Fruit fly (Drosophila melanogaster) whole organism, embryonic: Measurements from ENCODE around the gene bsf.

ENCODE experiments used
- ATbp ChIP-seq: fragments of 200-800 bp; sonication (Bioruptor generic); optimal IDR thresholded peaks from 2 replicates; lab custom pipeline; 2017; ENCODE audit warnings: missing biosample characterization, mild to moderate bottlenecking, missing genetic modification characterization, missing genetic modification reagents
- Antp ChIP-seq: fragments of 200-800 bp; sonication (Bioruptor generic); optimal IDR thresholded peaks from 3 replicates; lab custom pipeline; 2016; ENCODE audit warnings: missing biosample characterization, missing genetic modification characterization
- CG1024 ChIP-seq: fragments of 200-800 bp; sonication (Bioruptor generic); IDR thresholded peaks from 2 replicates; pipeline ENCODE4 v1.3.6; 2022; ENCODE audit warnings: missing biosample characterization, missing genetic modification characterization
- CG10274 ChIP-seq: fragments of 200-800 bp; sonication (Bioruptor generic); optimal IDR thresholded peaks from 3 replicates; lab custom pipeline; 2017; ENCODE audit warnings: missing biosample characterization, mild to moderate bottlenecking, missing genetic modification characterization
- CG10431 ChIP-seq: fragments of 200-800 bp; sonication (Bioruptor generic); optimal IDR thresholded peaks from 3 replicates; lab custom pipeline; 2018; ENCODE audit warnings: missing biosample characterization, mild to moderate bottlenecking, missing genetic modification characterization
- CG12744 ChIP-seq: fragments of 200-800 bp; sonication (Bioruptor generic); optimal IDR thresholded peaks from 2 replicates; lab custom pipeline; 2016; ENCODE audit warnings: missing biosample characterization, missing genetic modification characterization
- CG12942 ChIP-seq: fragments of 200-800 bp; sonication (Bioruptor generic); optimal IDR thresholded peaks from 3 replicates; lab custom pipeline; 2016; ENCODE audit warnings: missing biosample characterization, missing genetic modification characterization
- CG14050 ChIP-seq: fragments of 200-800 bp; sonication (Bioruptor generic); IDR thresholded peaks from 3 replicates; pipeline ENCODE4 v1.3.6; 2022; ENCODE audit warnings: missing biosample characterization, missing genetic modification characterization
- CG15601 ChIP-seq: fragments of 200-800 bp; sonication (Bioruptor generic); optimal IDR thresholded peaks from 3 replicates; lab custom pipeline; 2019; ENCODE audit warnings: missing biosample characterization, mild to moderate bottlenecking, missing genetic modification characterization, moderate library complexity
- CG17328 ChIP-seq: fragments of 200-800 bp; sonication (Bioruptor generic); IDR thresholded peaks from 2 replicates; pipeline ENCODE4 v1.3.6; 2022; ENCODE audit warnings: missing biosample characterization, missing genetic modification characterization
- CG18011 ChIP-seq: fragments of 200-800 bp; sonication (Bioruptor generic); optimal IDR thresholded peaks from 2 replicates; lab custom pipeline; 2017; ENCODE audit warnings: missing biosample characterization, missing genetic modification characterization, mild to moderate bottlenecking, moderate library complexity, missing genotype
- CG18476 ChIP-seq: fragments of 200-800 bp; sonication (Bioruptor generic); optimal IDR thresholded peaks from 2 replicates; lab custom pipeline; 2016; ENCODE audit warnings: missing biosample characterization, mild to moderate bottlenecking, missing genetic modification characterization
- CG2120 ChIP-seq: fragments of 200-800 bp; sonication (Bioruptor generic); optimal IDR thresholded peaks from 3 replicates; lab custom pipeline; 2016; ENCODE audit warnings: missing biosample characterization, missing genetic modification characterization
- CG2875 ChIP-seq: fragments of 200-800 bp; sonication (Bioruptor generic); optimal IDR thresholded peaks from 2 replicates; lab custom pipeline; 2017; ENCODE audit warnings: missing biosample characterization, mild to moderate bottlenecking, missing genetic modification characterization, missing genetic modification reagents
- CG3065 ChIP-seq: fragments of 200-800 bp; sonication (Bioruptor generic); optimal IDR thresholded peaks from 2 replicates; lab custom pipeline; 2016; ENCODE audit warnings: missing biosample characterization, missing genetic modification characterization
- CG6175 ChIP-seq: fragments of 200-800 bp; sonication (Bioruptor generic); IDR thresholded peaks from 3 replicates; pipeline ENCODE4 v1.3.6; 2022; ENCODE audit warnings: missing biosample characterization, missing genetic modification characterization
- CG6272 ChIP-seq: fragments of 200-800 bp; sonication (Bioruptor generic); IDR thresholded peaks from 2 replicates; pipeline ENCODE4 v1.3.6; 2022; ENCODE audit warnings: missing biosample characterization, missing genetic modification characterization
- CG6683 ChIP-seq: fragments of 200-800 bp; sonication (Bioruptor generic); optimal IDR thresholded peaks from 2 replicates; lab custom pipeline; 2017; ENCODE audit warnings: missing biosample characterization, mild to moderate bottlenecking, missing genetic modification characterization, missing genetic modification reagents
- CG7839 ChIP-seq: fragments of 200-800 bp; sonication (Bioruptor generic); optimal IDR thresholded peaks from 3 replicates; lab custom pipeline; 2018; ENCODE audit warnings: missing biosample characterization, mild to moderate bottlenecking, missing genetic modification characterization, moderate library complexity
- CG9727 ChIP-seq: fragments of 200-800 bp; sonication (Bioruptor generic); optimal IDR thresholded peaks from 3 replicates; lab custom pipeline; 2017; ENCODE audit warnings: missing biosample characterization, mild to moderate bottlenecking, missing genetic modification characterization
- CG9817 ChIP-seq: fragments of 200-800 bp; sonication (Bioruptor generic); optimal IDR thresholded peaks from 2 replicates; lab custom pipeline; 2018; ENCODE audit warnings: missing biosample characterization, mild to moderate bottlenecking, missing genetic modification characterization, moderate library complexity
- Doc2 ChIP-seq: fragments of 200-800 bp; sonication (Bioruptor generic); IDR thresholded peaks from 2 replicates; pipeline ENCODE4 v1.3.6; 2022; ENCODE audit warnings: missing biosample characterization, missing genetic modification characterization
- Doc3 ChIP-seq: fragments of 200-800 bp; sonication (Bioruptor generic); IDR thresholded peaks from 3 replicates; pipeline ENCODE4 v1.3.6; 2022; ENCODE audit warnings: missing biosample characterization, missing genetic modification characterization; ENCODE audit not compliant: partially characterized antibody
- Dp ChIP-seq: fragments of 200-800 bp; sonication (Bioruptor generic); optimal IDR thresholded peaks from 2 replicates; lab custom pipeline; 2018; ENCODE audit warnings: missing biosample characterization, mild to moderate bottlenecking, missing genetic modification characterization, moderate library complexity
- Hmr ChIP-seq: fragments of 200-800 bp; sonication (Bioruptor generic); optimal IDR thresholded peaks from 3 replicates; lab custom pipeline; 2017; ENCODE audit warnings: mild to moderate bottlenecking, missing biosample characterization, missing genetic modification reagents, missing genetic modification characterization
- Hr39 ChIP-seq: fragments of >200 bp; optimal IDR thresholded peaks from 2 replicates; lab custom pipeline; 2017
- Jarid2 ChIP-seq: fragments of 200-800 bp; sonication (Bioruptor generic); optimal IDR thresholded peaks from 3 replicates; lab custom pipeline; 2017; ENCODE audit warnings: mild to moderate bottlenecking, missing biosample characterization, missing genetic modification reagents, missing genetic modification characterization
- Mes4 ChIP-seq: fragments of 200-800 bp; sonication (Bioruptor generic); optimal IDR thresholded peaks from 2 replicates; lab custom pipeline; 2016; ENCODE audit warnings: missing biosample characterization, missing genetic modification characterization
- Tbp ChIP-seq: fragments of >200 bp; optimal IDR thresholded peaks from 2 replicates; lab custom pipeline; 2018; ENCODE audit warnings: missing biosample characterization, missing genetic modification characterization
- br ChIP-seq: fragments of >200 bp; optimal IDR thresholded peaks from 2 replicates; lab custom pipeline; 2017
- btn ChIP-seq: fragments of 200-800 bp; sonication (Bioruptor generic); optimal IDR thresholded peaks from 2 replicates; lab custom pipeline; 2016; ENCODE audit warnings: missing biosample characterization, missing genetic modification characterization
- cg ChIP-seq: fragments of 200-800 bp; sonication (Bioruptor generic); optimal IDR thresholded peaks from 3 replicates; lab custom pipeline; 2019; ENCODE audit warnings: missing biosample characterization, mild to moderate bottlenecking, missing genetic modification characterization, moderate library complexity
- chif ChIP-seq, 2 experiments: fragments of 200-800 bp; sonication (Bioruptor generic); optimal IDR thresholded peaks; 3 replicates each; lab custom pipeline; 2016; ENCODE audit warnings: missing biosample characterization in 2 of 2, missing genetic modification characterization in 2 of 2
- chm ChIP-seq: fragments of 200-800 bp; sonication (Bioruptor generic); IDR thresholded peaks from 2 replicates; pipeline ENCODE4 v1.3.6; 2022; ENCODE audit warnings: missing biosample characterization, missing genetic modification characterization
- corto ChIP-seq: fragments of 200-800 bp; sonication (Bioruptor generic); optimal IDR thresholded peaks from 2 replicates; lab custom pipeline; 2016; ENCODE audit warnings: missing biosample characterization, mild to moderate bottlenecking, missing genetic modification characterization, moderate library complexity
- dan ChIP-seq: fragments of 200-800 bp; sonication (Bioruptor generic); IDR thresholded peaks from 2 replicates; pipeline ENCODE4 v1.3.6; 2022; ENCODE audit warnings: missing biosample characterization, missing genetic modification characterization
- exex ChIP-seq: fragments of 200-800 bp; sonication (Bioruptor generic); optimal IDR thresholded peaks from 4 replicates; lab custom pipeline; 2018; ENCODE audit warnings: missing biosample characterization, mild to moderate bottlenecking, missing genetic modification characterization, moderate library complexity
- fd96Cb ChIP-seq: fragments of 200-800 bp; sonication (Bioruptor generic); optimal IDR thresholded peaks from 2 replicates; lab custom pipeline; 2018; ENCODE audit warnings: missing biosample characterization, mild to moderate bottlenecking, missing genetic modification characterization, moderate library complexity
- gcm2 ChIP-seq: fragments of 200-800 bp; sonication (Bioruptor generic); optimal IDR thresholded peaks from 2 replicates; lab custom pipeline; 2016; ENCODE audit warnings: missing biosample characterization, missing genetic modification characterization
- gsb-n ChIP-seq: fragments of 200-800 bp; sonication (Bioruptor generic); optimal IDR thresholded peaks from 3 replicates; lab custom pipeline; 2018; ENCODE audit warnings: missing biosample characterization, mild to moderate bottlenecking, missing genetic modification characterization
- jing ChIP-seq: fragments of 200-800 bp; sonication (Bioruptor generic); optimal IDR thresholded peaks from 2 replicates; lab custom pipeline; 2018; ENCODE audit warnings: missing biosample characterization, mild to moderate bottlenecking, missing genetic modification characterization
- ken ChIP-seq: fragments of 200-800 bp; sonication (Bioruptor generic); IDR thresholded peaks from 3 replicates; pipeline ENCODE4 v1.3.6; 2022; ENCODE audit warnings: missing biosample characterization, missing genetic modification characterization
- lilli ChIP-seq: fragments of 200-800 bp; sonication (Bioruptor generic); optimal IDR thresholded peaks from 3 replicates; lab custom pipeline; 2016; ENCODE audit warnings: missing biosample characterization, missing genetic modification characterization
- luna ChIP-seq: fragments of 200-800 bp; sonication (Bioruptor generic); optimal IDR thresholded peaks from 2 replicates; lab custom pipeline; 2016; ENCODE audit warnings: missing biosample characterization, missing genetic modification characterization
- nau ChIP-seq: fragments of 200-800 bp; sonication (Bioruptor generic); optimal IDR thresholded peaks from 3 replicates; lab custom pipeline; 2017; ENCODE audit warnings: missing biosample characterization, mild to moderate bottlenecking, missing genetic modification characterization, missing genetic modification reagents
- otp ChIP-seq: fragments of 200-800 bp; sonication (Bioruptor generic); IDR thresholded peaks from 3 replicates; pipeline ENCODE4, ENCODE4 v1.3.6; 2022; ENCODE audit warnings: missing biosample characterization, missing genetic modification characterization
- pzg ChIP-seq: fragments of 200-800 bp; sonication (Bioruptor generic); optimal IDR thresholded peaks from 3 replicates; lab custom pipeline; 2018; ENCODE audit warnings: missing biosample characterization, mild to moderate bottlenecking, missing genetic modification characterization, moderate library complexity
- sens ChIP-seq: fragments of 200-800 bp; sonication (Bioruptor generic); peaks from one replicate; lab custom pipeline; 2016; ENCODE audit warnings: missing biosample characterization, missing genetic modification characterization
- sim ChIP-seq: fragments of 200-800 bp; sonication (Bioruptor generic); IDR thresholded peaks from 2 replicates; pipeline ENCODE4 v1.3.6; 2022; ENCODE audit warnings: missing biosample characterization, missing genetic modification characterization
- trh ChIP-seq: fragments of 200-800 bp; sonication (Bioruptor generic); optimal IDR thresholded peaks from 2 replicates; lab custom pipeline; 2016; ENCODE audit warnings: missing biosample characterization, missing genetic modification characterization
- yki ChIP-seq: fragments of >200 bp; optimal IDR thresholded peaks from 3 replicates; lab custom pipeline; 2018

bsf gene

dm6 chr2L:18442903-18443608 lies 11.3 kb downstream of the bsf start, which contains the start of gene RpS26 (continued):
- no peak for TF ChIP-seq nau (GFP tag; lab: Kevin White, UChicago)
- no peak for TF ChIP-seq gcm2 (GFP tag; lab: Kevin White, UChicago)
- no peak for TF ChIP-seq fd96Cb (tag; lab: Kevin White, UChicago)
- no peak for TF ChIP-seq sim (GFP tag; lab: Robert Waterston, UW)
- TF ChIP-seq ATbp (GFP tag; lab: Kevin White, UChicago), result no peak
- TF ChIP-seq CG2120 (GFP tag; lab: Kevin White, UChicago), result peak; percentile 53
- peak; percentile 48; the same call in 1 of the 2 replicates for TF ChIP-seq CG6272 (GFP tag; lab: Robert Waterston, UW)
- TF ChIP-seq lilli, result peak; percentile 58
- peak; percentile 87 for TF ChIP-seq Tbp (GFP tag; lab: Kevin White, UChicago)
- TF ChIP-seq corto (GFP tag; lab: Kevin White, UChicago), result no peak
- TF ChIP-seq dan, result no peak
- no peak for TF ChIP-seq exex
- peak; percentile 46; the same call in 2 of the 3 replicates for TF ChIP-seq otp (GFP tag; lab: Robert Waterston, UW)
- TF ChIP-seq Antp (GFP tag; lab: Kevin White, UChicago), result peak; percentile 52
- no peak for TF ChIP-seq CG3065 (GFP tag; lab: Kevin White, UChicago)
- TF ChIP-seq CG14050 (GFP tag; lab: Robert Waterston, UW), result 0 out of 3 replicates have a peak, but pooled peaks have one; percentile 14
- no peak for TF ChIP-seq Doc2 (GFP tag; lab: Robert Waterston, UW)
- no peak for TF ChIP-seq btn (GFP tag; lab: Kevin White, UChicago)
- TF ChIP-seq jing, result no peak
- peak; percentile 24 for TF ChIP-seq Jarid2 (GFP tag; lab: Kevin White, UChicago)
- peak; percentile 71 for TF ChIP-seq CG15601 (tag; lab: Kevin White, UChicago)
- peak; percentile 16 for TF ChIP-seq CG12942
- TF ChIP-seq chif (GFP tag; optimal IDR thresholded peaks at IDR 0.05; lab: Kevin White, UChicago), result peak in 1 of 2 experiments; percentile 38
- TF ChIP-seq yki (lab: Kevin White, UChicago), result no peak
- no peak for TF ChIP-seq CG12744 (GFP tag; lab: Kevin White, UChicago)
- peak; percentile 67 for TF ChIP-seq pzg (GFP tag; lab: Kevin White, UChicago)
- TF ChIP-seq CG9817, result peak; percentile 65
- TF ChIP-seq CG6683, result no peak
- no peak for TF ChIP-seq gsb-n
- TF ChIP-seq chm (GFP tag; lab: Robert Waterston, UW), result peak; percentile 70; the same call in 1 of the 2 replicates
- no peak for TF ChIP-seq cg (GFP tag; lab: Kevin White, UChicago)
- peak; percentile 46; the same call in 1 of the 3 replicates for TF ChIP-seq ken (GFP tag; lab: Robert Waterston, UW)
- TF ChIP-seq Hmr, result no peak
- TF ChIP-seq CG1024 (GFP tag; lab: Robert Waterston, UW), result no peak
- TF ChIP-seq CG2875 (GFP tag; lab: Kevin White, UChicago), result no peak
- TF ChIP-seq luna (GFP tag; lab: Kevin White, UChicago), result no peak
- TF ChIP-seq Doc3 (GFP tag; lab: Robert Waterston, UW), result no peak
- peak; percentile 30 for TF ChIP-seq trh (GFP tag; lab: Kevin White, UChicago)
- TF ChIP-seq CG17328 (GFP tag; lab: Robert Waterston, UW), result peak; percentile 30; the same call in 1 of the 2 replicates
- TF ChIP-seq CG18476 (GFP tag; lab: Kevin White, UChicago), result peak; percentile 43
- no peak for TF ChIP-seq CG10274 (GFP tag; lab: Kevin White, UChicago)
- TF ChIP-seq br (lab: Kevin White, UChicago), result no peak
- TF ChIP-seq Hr39 (lab: Kevin White, UChicago), result no peak
- peak; percentile 59 for TF ChIP-seq CG7839 (tag; lab: Kevin White, UChicago)
- TF ChIP-seq CG6175 (GFP tag; lab: Robert Waterston, UW), result no peak
- peak; percentile 34 for TF ChIP-seq Dp (GFP tag; lab: Kevin White, UChicago)
- peak; percentile 49 for TF ChIP-seq CG10431 (GFP tag; lab: Kevin White, UChicago)
- TF ChIP-seq sens (GFP tag; lab: Kevin White, UChicago), result peak; percentile 90
- TF ChIP-seq CG9727 (GFP tag; lab: Kevin White, UChicago), result peak; percentile 80
- TF ChIP-seq CG18011 (GFP tag; lab: Kevin White, UChicago), result no peak
- TF ChIP-seq Mes4 (GFP tag; lab: Kevin White, UChicago), result peak; percentile 62
